Worm (Caenorhabditis elegans) whole organism, L1 larva: ENCODE measurements around the gene C06A1.7.

ENCODE experiments used
- C34B4.2 ChIP-seq: sonication (generic microtip); optimal IDR thresholded peaks from 2 replicates; lab custom pipeline; 2017; ENCODE audit warnings: mild to moderate bottlenecking, missing genetic modification characterization, missing compliant biosample characterization
- F16B12.6 ChIP-seq: fragments of 150-350 bp; optimal IDR thresholded peaks from 2 replicates; lab custom pipeline; 2014; ENCODE audit warnings: missing biosample characterization, missing genetic modification characterization
- ceh-63 ChIP-seq: fragments of 200-800 bp; sonication (Bioruptor generic); optimal IDR thresholded peaks from 2 replicates; lab custom pipeline; 2018; ENCODE audit warnings: mild to moderate bottlenecking, missing genetic modification characterization, missing compliant biosample characterization
- ceh-8 ChIP-seq: fragments of 200-800 bp; sonication (Bioruptor generic); optimal IDR thresholded peaks from 2 replicates; lab custom pipeline; 2018; ENCODE audit warnings: mild to moderate bottlenecking, missing genetic modification characterization, moderate library complexity, missing compliant biosample characterization
- ceh-88 ChIP-seq: fragments of 200-800 bp; sonication (Bioruptor generic); IDR thresholded peaks from 2 replicates; pipeline ENCODE4 v1.3.6; 2022; ENCODE audit warnings: missing genetic modification characterization, missing compliant biosample characterization
- ces-1 ChIP-seq: fragments of 150-350 bp; optimal IDR thresholded peaks from 2 replicates; lab custom pipeline; 2014; ENCODE audit warnings: missing biosample characterization, missing genetic modification reagents, missing genetic modification characterization
- dsc-1 ChIP-seq: sonication (generic microtip); optimal IDR thresholded peaks from 2 replicates; lab custom pipeline; 2016; ENCODE audit warnings: mild to moderate bottlenecking, missing genetic modification characterization, missing compliant biosample characterization
- efl-1 ChIP-seq, 4 experiments: fragments of 150-350 bp; optimal IDR thresholded peaks in 3 of 4; peaks in 1 of 4; 1 replicate in 1 of 4; 2 replicates in 3 of 4; lab custom pipeline; 2014; ENCODE audit warnings: missing biosample characterization in 2 of 4, missing genetic modification characterization in 2 of 4, missing genetic modification reagents in 2 of 4
- efl-3 ChIP-seq: fragments of 200-800 bp; sonication (Bioruptor generic); optimal IDR thresholded peaks from 2 replicates; lab custom pipeline; 2018; ENCODE audit warnings: mild to moderate bottlenecking, missing genetic modification characterization, missing compliant biosample characterization
- egl-13 ChIP-seq: sonication (generic microtip); optimal IDR thresholded peaks from 2 replicates; lab custom pipeline; 2016; ENCODE audit warnings: missing genotype, missing genetic modification reagents, missing genetic modification characterization, missing compliant biosample characterization
- egl-27 ChIP-seq, 2 experiments: fragments of 150-350 bp in 1 of 2; sonication (generic microtip); optimal IDR thresholded peaks; 3 replicates each; lab custom pipeline; 2017 to 2018; ENCODE audit warnings: missing biosample characterization in 2 of 2, missing genetic modification characterization in 2 of 2, missing genetic modification reagents in 2 of 2
- elt-3 ChIP-seq, 6 experiments: fragments of 150-350 bp in 1 of 6; sonication (generic microtip); optimal IDR thresholded peaks; 2 replicates each; lab custom pipeline; 2017 to 2018; ENCODE audit warnings: missing biosample characterization in 6 of 6, missing genetic modification characterization in 6 of 6, inconsistent platforms in 1 of 6
- ets-5 ChIP-seq: fragments of 200-800 bp; sonication (Bioruptor generic); IDR thresholded peaks from 2 replicates; pipeline ENCODE4 v1.3.6; 2022; ENCODE audit warnings: missing genetic modification characterization, missing compliant biosample characterization
- fkh-10 ChIP-seq: sonication (generic microtip); optimal IDR thresholded peaks from 2 replicates; lab custom pipeline; 2017; ENCODE audit warnings: missing biosample characterization, missing genetic modification reagents, missing genetic modification characterization
- fkh-4 ChIP-seq: sonication (generic microtip); optimal IDR thresholded peaks from 2 replicates; lab custom pipeline; 2016; ENCODE audit warnings: missing compliant biosample characterization, missing genetic modification characterization, borderline replicate concordance
- fkh-8 ChIP-seq: sonication (generic microtip); optimal IDR thresholded peaks from 2 replicates; lab custom pipeline; 2016; ENCODE audit warnings: mild to moderate bottlenecking, missing genetic modification characterization, missing compliant biosample characterization
- grh-1 ChIP-seq: fragments of 200-800 bp; sonication (Bioruptor generic); IDR thresholded peaks from 2 replicates; pipeline ENCODE4 v1.3.6; 2022; ENCODE audit warnings: missing genetic modification reagents, missing genetic modification characterization, missing compliant biosample characterization
- hlh-17 ChIP-seq: fragments of 200-800 bp; sonication (Bioruptor generic); optimal IDR thresholded peaks from 2 replicates; lab custom pipeline; 2018; ENCODE audit warnings: missing genetic modification characterization, mild to moderate bottlenecking, missing compliant biosample characterization, moderate library complexity, borderline replicate concordance
- irx-1 ChIP-seq: sonication (generic microtip); optimal IDR thresholded peaks from 2 replicates; lab custom pipeline; 2016; ENCODE audit warnings: missing genetic modification characterization, missing compliant biosample characterization
- isw-1 ChIP-seq: fragments of 200-800 bp; sonication (Bioruptor generic); IDR thresholded peaks from 2 replicates; pipeline ENCODE4 v1.3.6; 2022; ENCODE audit warnings: missing genetic modification characterization, missing compliant biosample characterization
- lin-13 ChIP-seq: fragments of 150-350 bp; optimal IDR thresholded peaks from 2 replicates; lab custom pipeline; 2014; ENCODE audit warnings: missing biosample characterization, missing genetic modification reagents, missing genetic modification characterization
- lin-35 ChIP-seq, 2 experiments: fragments of 150-350 bp; optimal IDR thresholded peaks; 2 replicates each; lab custom pipeline; 2014; ENCODE audit warnings: missing biosample characterization in 2 of 2, missing genetic modification characterization in 2 of 2, missing genetic modification reagents in 2 of 2
- lin-39 ChIP-seq: fragments of 150-350 bp; optimal IDR thresholded peaks from 2 replicates; lab custom pipeline; 2014; ENCODE audit warnings: missing biosample characterization, missing genetic modification reagents, missing genetic modification characterization
- lir-3 ChIP-seq: sonication (generic microtip); optimal IDR thresholded peaks from 2 replicates; lab custom pipeline; 2016; ENCODE audit warnings: mild to moderate bottlenecking, missing genetic modification characterization, moderate library complexity, missing compliant biosample characterization; ENCODE audit not compliant: poor library complexity
- mab-9 ChIP-seq: fragments of 200-800 bp; sonication (Bioruptor generic); IDR thresholded peaks from 2 replicates; pipeline ENCODE4 v1.3.6; 2022; ENCODE audit warnings: missing genetic modification reagents, missing genetic modification characterization, missing compliant biosample characterization
- mdl-1 ChIP-seq, 2 experiments: fragments of 150-350 bp; optimal IDR thresholded peaks; 2 replicates each; lab custom pipeline; 2014 to 2017; ENCODE audit warnings: missing biosample characterization in 2 of 2, missing genetic modification characterization in 2 of 2, inconsistent platforms in 1 of 2
- mef-2 ChIP-seq: fragments of 150-350 bp; optimal IDR thresholded peaks from 2 replicates; lab custom pipeline; 2014; ENCODE audit warnings: missing biosample characterization, missing genetic modification characterization
- nhr-12 ChIP-seq: sonication (generic microtip); optimal IDR thresholded peaks from 2 replicates; lab custom pipeline; 2017; ENCODE audit warnings: missing biosample characterization, missing genetic modification characterization
- nhr-237 ChIP-seq: fragments of 150-350 bp; optimal IDR thresholded peaks from 2 replicates; lab custom pipeline; 2014; ENCODE audit warnings: missing biosample characterization, missing genetic modification characterization
- nhr-28 ChIP-seq: fragments of 150-350 bp; optimal IDR thresholded peaks from 2 replicates; lab custom pipeline; 2014; ENCODE audit warnings: missing biosample characterization, missing genetic modification characterization
- nhr-71 ChIP-seq: sonication (generic microtip); optimal IDR thresholded peaks from 2 replicates; lab custom pipeline; 2016; ENCODE audit warnings: mild to moderate bottlenecking, missing genetic modification characterization, moderate library complexity, missing compliant biosample characterization
- nhr-76 ChIP-seq: sonication (generic microtip); optimal IDR thresholded peaks from 2 replicates; lab custom pipeline; 2017; ENCODE audit warnings: missing biosample characterization, missing genetic modification characterization
- nhr-77 ChIP-seq: fragments of 150-350 bp; optimal IDR thresholded peaks from 2 replicates; lab custom pipeline; 2014; ENCODE audit warnings: missing biosample characterization, missing genetic modification characterization
- nhr-90 ChIP-seq: sonication (generic microtip); optimal IDR thresholded peaks from 2 replicates; lab custom pipeline; 2016; ENCODE audit warnings: mild to moderate bottlenecking, missing genetic modification characterization, missing compliant biosample characterization; ENCODE audit not compliant: poor library complexity
- pqm-1 ChIP-seq: sonication (generic microtip); optimal IDR thresholded peaks from 3 replicates; lab custom pipeline; 2017; ENCODE audit warnings: missing biosample characterization, missing genetic modification characterization
- snpc-4 ChIP-seq: fragments of 150-350 bp; optimal IDR thresholded peaks from 2 replicates; lab custom pipeline; 2014; ENCODE audit warnings: missing biosample characterization, missing genetic modification characterization
- snu-23 ChIP-seq: sonication (generic microtip); optimal IDR thresholded peaks from 2 replicates; lab custom pipeline; 2016; ENCODE audit warnings: missing genetic modification characterization, missing compliant biosample characterization
- sptf-1 ChIP-seq: fragments of 150-350 bp; optimal IDR thresholded peaks from 2 replicates; lab custom pipeline; 2014; ENCODE audit warnings: missing biosample characterization, missing genetic modification characterization
- sup-37 ChIP-seq: fragments of 200-800 bp; sonication (Bioruptor generic); optimal IDR thresholded peaks from 2 replicates; lab custom pipeline; 2018; ENCODE audit warnings: mild to moderate bottlenecking, missing genetic modification characterization, missing compliant biosample characterization
- swsn-7 ChIP-seq: sonication (generic microtip); optimal IDR thresholded peaks from 2 replicates; lab custom pipeline; 2016; ENCODE audit warnings: missing genetic modification characterization, missing compliant biosample characterization
- tlp-1 ChIP-seq: fragments of 150-350 bp; optimal IDR thresholded peaks from 2 replicates; lab custom pipeline; 2014; ENCODE audit warnings: missing biosample characterization, missing genetic modification characterization
- unc-130 ChIP-seq: fragments of 150-350 bp; optimal IDR thresholded peaks from 2 replicates; lab custom pipeline; 2017; ENCODE audit warnings: missing biosample characterization, missing genetic modification characterization, inconsistent platforms
- unc-30 ChIP-seq: sonication (generic microtip); optimal IDR thresholded peaks from 2 replicates; lab custom pipeline; 2017; ENCODE audit warnings: missing biosample characterization, missing genetic modification characterization
- unc-62 ChIP-seq: fragments of 150-350 bp; optimal IDR thresholded peaks from 2 replicates; lab custom pipeline; 2014; ENCODE audit warnings: missing biosample characterization, missing genetic modification reagents, missing genetic modification characterization
- unc-86 ChIP-seq: sonication (generic microtip); optimal IDR thresholded peaks from 2 replicates; lab custom pipeline; 2016; ENCODE audit warnings: missing genetic modification characterization, missing compliant biosample characterization
- unc-98 ChIP-seq: fragments of 200-800 bp; sonication (Bioruptor generic); IDR thresholded peaks from 2 replicates; pipeline ENCODE4 v1.3.6; 2022; ENCODE audit warnings: missing genetic modification characterization, missing compliant biosample characterization
- vab-15 ChIP-seq: sonication (generic microtip); optimal IDR thresholded peaks from 2 replicates; lab custom pipeline; 2017; ENCODE audit warnings: missing genotype, mild to moderate bottlenecking, missing genetic modification characterization, missing compliant biosample characterization
- xbp-1 ChIP-seq: sonication (generic microtip); optimal IDR thresholded peaks from 2 replicates; lab custom pipeline; 2016; ENCODE audit warnings: missing genetic modification characterization, missing compliant biosample characterization
- zag-1 ChIP-seq: fragments of 150-350 bp; optimal IDR thresholded peaks from 2 replicates; lab custom pipeline; 2014; ENCODE audit warnings: missing biosample characterization, missing genetic modification characterization
- zip-4 ChIP-seq: fragments of 200-800 bp; sonication (Bioruptor generic); optimal IDR thresholded peaks from 2 replicates; lab custom pipeline; 2018; ENCODE audit warnings: mild to moderate bottlenecking, missing genetic modification characterization, moderate library complexity, missing compliant biosample characterization
- ztf-11 ChIP-seq, 2 experiments: sonication (generic microtip); optimal IDR thresholded peaks; 2 replicates each; lab custom pipeline; 2016 to 2017; ENCODE audit warnings: missing genetic modification characterization in 2 of 2, missing biosample characterization in 1 of 2, missing compliant biosample characterization in 1 of 2
- ztf-4 ChIP-seq: fragments of 150-350 bp; optimal IDR thresholded peaks from 2 replicates; lab custom pipeline; 2014; ENCODE audit warnings: missing biosample characterization, missing genetic modification characterization

The C06A1.7 gene

DNA sequence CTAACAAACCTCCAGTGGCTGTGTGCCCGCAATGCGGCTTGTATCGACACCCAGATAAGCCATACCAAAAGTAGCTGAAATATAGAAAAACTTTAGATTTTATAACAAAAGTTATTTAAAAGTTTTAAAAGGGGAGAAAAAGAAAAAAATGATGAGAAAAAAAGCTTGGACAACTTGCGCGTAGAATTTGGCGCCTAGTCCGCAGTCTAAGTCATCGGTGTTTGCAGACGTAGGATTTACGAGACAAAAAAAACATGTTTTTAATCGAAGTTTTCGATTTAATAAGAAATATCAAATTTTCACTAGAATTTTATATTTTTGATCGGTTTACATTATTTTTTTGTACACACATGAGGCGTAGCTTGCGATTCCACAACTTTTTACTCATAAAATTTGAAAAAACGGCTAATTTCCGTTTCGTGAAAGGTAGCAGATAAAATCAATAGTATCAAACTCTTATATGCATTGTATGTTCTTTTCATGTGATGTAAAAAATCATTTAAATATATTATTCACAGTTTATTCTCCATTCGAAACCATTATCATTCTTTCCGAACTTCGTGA is 22.7 kb upstream of the C06A1.7 start, which contains the start of gene pro-1:
Gene pro-1, minus strand, starts transcription at position 74 of the 564 bp plus-strand sequence.
- TF ChIP-seq vab-15 (tag; lab: Kevin White, UChicago) (no peak), nhr-12 (tag; lab: Kevin White, UChicago) (no peak), sup-37 (GFP tag; lab: Kevin White, UChicago) (no peak), pqm-1 (tag; lab: Kevin White, UChicago) (no peak), nhr-71 (tag; lab: Kevin White, UChicago) (peak; percentile 89), swsn-7 (tag; lab: Kevin White, UChicago) (peak; percentile 70), ceh-88 (GFP tag; lab: Robert Waterston, UW) (peak; percentile 85), mef-2 (tag; lab: Kevin White, UChicago) (no peak), nhr-28 (no peak), irx-1 (tag; lab: Kevin White, UChicago) (peak; percentile 80), lin-39 (tag; lab: Kevin White, UChicago) (peak; percentile 43), snu-23 (peak; percentile 84), nhr-77 (peak; percentile 13), mab-9 (GFP tag; lab: Robert Waterston, UW) (peak; percentile 37), zip-4 (no peak), efl-3 (no peak), ztf-4 (peak; percentile 92), fkh-8 (peak; percentile 46), unc-86 (tag; lab: Kevin White, UChicago) (peak; percentile 60), isw-1 (peak; percentile 45; the same call in 1 of the 2 replicates), ets-5 (no peak), egl-27 (tag; optimal IDR thresholded peaks at IDR 0.05; lab: Kevin White, UChicago) (no peak), egl-13 (tag; lab: Kevin White, UChicago) (peak; percentile 3), xbp-1 (tag; lab: Kevin White, UChicago) (peak; percentile 52), nhr-76 (no peak), dsc-1 (tag; lab: Kevin White, UChicago) (peak; percentile 76), ztf-11 (tag; optimal IDR thresholded peaks at IDR 0.05; lab: Kevin White, UChicago) (peak in 1 of 2 experiments; percentile 62), fkh-4 (peak; percentile 4), nhr-237 (no peak), nhr-90 (tag; lab: Kevin White, UChicago) (peak; percentile 88), ces-1 (no peak), unc-130 (peak; percentile 62), F16B12.6 (peak; percentile 97), efl-1 (optimal IDR thresholded peaks at IDR 0.05; lab: Kevin White, UChicago) (peak; percentile 64 to 76), efl-1 (GFP tag; optimal IDR thresholded peaks at IDR 0.05 in 1 of 2; lab: Kevin White, UChicago) (peak; percentile 70 to 98), unc-30 (tag; lab: Kevin White, UChicago) (no peak), lin-35 (GFP tag; optimal IDR thresholded peaks at IDR 0.05; lab: Kevin White, UChicago) (peak; percentile 66 to 83), mdl-1 (tag; optimal IDR thresholded peaks at IDR 0.05; lab: Kevin White, UChicago) (peak in 1 of 2 experiments; percentile 67), hlh-17 (no peak), unc-98 (GFP tag; lab: Robert Waterston, UW) (0 out of 2 replicates have a peak, but pooled peaks have one; percentile 4), fkh-10 (no peak), elt-3 (tag; optimal IDR thresholded peaks at IDR 0.05; lab: Kevin White, UChicago) (peak in 2 of 6 experiments; percentile 42 to 77), unc-62 (GFP tag; lab: Kevin White, UChicago) (no peak), lir-3 (tag; lab: Kevin White, UChicago) (peak; percentile 28), zag-1 (tag; lab: Kevin White, UChicago) (no peak), lin-13 (GFP tag; lab: Kevin White, UChicago) (peak; percentile 77), C34B4.2 (no peak), ceh-8 (GFP tag; lab: Kevin White, UChicago) (no peak), tlp-1 (no peak), sptf-1 (tag; lab: Kevin White, UChicago) (no peak), ceh-63 (GFP tag; lab: Kevin White, UChicago) (no peak), grh-1 (GFP tag; lab: Robert Waterston, UW) (peak; percentile 74), snpc-4 (peak; percentile 25)
